Fruit fly (Drosophila melanogaster) whole organism, embryonic: ENCODE results near the gene FoxL1.

ENCODE experiments used
- Blimp-1 ChIP-seq: fragments of 200-800 bp; sonication (Bioruptor generic); optimal IDR thresholded peaks from 3 replicates; lab custom pipeline; 2018; ENCODE audit warnings: missing biosample characterization, missing genetic modification characterization, mild to moderate bottlenecking, moderate library complexity, missing genetic modification reagents
- CG10979 ChIP-seq: fragments of 200-800 bp; sonication (Bioruptor generic); optimal IDR thresholded peaks from 2 replicates; lab custom pipeline; 2018; ENCODE audit warnings: missing biosample characterization, mild to moderate bottlenecking, missing genetic modification characterization, moderate library complexity
- CG11093 ChIP-seq: fragments of 200-800 bp; sonication (Bioruptor generic); IDR thresholded peaks from 3 replicates; pipeline ENCODE4 v1.3.6; 2022; ENCODE audit warnings: missing biosample characterization, missing genetic modification characterization
- CG11504 ChIP-seq: fragments of 200-800 bp; sonication (Bioruptor generic); optimal IDR thresholded peaks from 3 replicates; lab custom pipeline; 2019; ENCODE audit warnings: missing biosample characterization, mild to moderate bottlenecking, missing genetic modification characterization, moderate library complexity
- CG11696 ChIP-seq: fragments of 200-800 bp; sonication (Bioruptor generic); IDR thresholded peaks from 2 replicates; pipeline ENCODE4 v1.3.6; 2022; ENCODE audit warnings: missing biosample characterization, missing genetic modification characterization
- CG12391 ChIP-seq: fragments of 200-800 bp; sonication (Bioruptor generic); optimal IDR thresholded peaks from 3 replicates; lab custom pipeline; 2018; ENCODE audit warnings: missing biosample characterization, mild to moderate bottlenecking, missing genetic modification characterization, moderate library complexity
- CG12769 ChIP-seq: fragments of 200-800 bp; sonication (Bioruptor generic); optimal IDR thresholded peaks from 2 replicates; lab custom pipeline; 2019; ENCODE audit warnings: missing biosample characterization, mild to moderate bottlenecking, missing genetic modification characterization, moderate library complexity
- CG13424 ChIP-seq: fragments of 200-800 bp; sonication (Bioruptor generic); optimal IDR thresholded peaks from 2 replicates; lab custom pipeline; 2019; ENCODE audit warnings: missing biosample characterization, mild to moderate bottlenecking, missing genetic modification characterization, moderate library complexity
- CG15269 ChIP-seq: fragments of 200-800 bp; sonication (Bioruptor generic); optimal IDR thresholded peaks from 2 replicates; lab custom pipeline; 2018; ENCODE audit warnings: missing biosample characterization, mild to moderate bottlenecking, missing genetic modification characterization, moderate library complexity
- CG17361 ChIP-seq: fragments of 200-800 bp; sonication (Bioruptor generic); IDR thresholded peaks from 3 replicates; pipeline ENCODE4 v1.3.6; 2022; ENCODE audit warnings: missing biosample characterization, missing genetic modification characterization
- CG18262 ChIP-seq: fragments of 200-800 bp; optimal IDR thresholded peaks from 3 replicates; lab custom pipeline; 2019; ENCODE audit warnings: missing biosample characterization, mild to moderate bottlenecking, missing genetic modification characterization, moderate library complexity
- CG2712 ChIP-seq: fragments of 200-800 bp; optimal IDR thresholded peaks from 3 replicates; lab custom pipeline; 2019; ENCODE audit warnings: missing biosample characterization, mild to moderate bottlenecking, missing genetic modification characterization, moderate library complexity
- CG2875 ChIP-seq: fragments of 200-800 bp; sonication (Bioruptor generic); optimal IDR thresholded peaks from 2 replicates; lab custom pipeline; 2017; ENCODE audit warnings: missing biosample characterization, mild to moderate bottlenecking, missing genetic modification characterization, missing genetic modification reagents
- CG30403 ChIP-seq: fragments of 200-800 bp; sonication (Bioruptor generic); optimal IDR thresholded peaks from 3 replicates; lab custom pipeline; 2016; ENCODE audit warnings: missing biosample characterization, missing genetic modification characterization
- CG7839 ChIP-seq: fragments of 200-800 bp; sonication (Bioruptor generic); optimal IDR thresholded peaks from 3 replicates; lab custom pipeline; 2018; ENCODE audit warnings: missing biosample characterization, mild to moderate bottlenecking, missing genetic modification characterization, moderate library complexity
- CG9215 ChIP-seq: fragments of 200-800 bp; sonication (Bioruptor generic); IDR thresholded peaks from 2 replicates; pipeline ENCODE4 v1.3.6; 2022; ENCODE audit warnings: missing biosample characterization, missing genetic modification characterization
- CoRest ChIP-seq: fragments of 200-800 bp; sonication (Bioruptor generic); optimal IDR thresholded peaks from 3 replicates; lab custom pipeline; 2018; ENCODE audit warnings: missing biosample characterization, mild to moderate bottlenecking, missing genetic modification characterization, moderate library complexity
- D19B ChIP-seq: fragments of 200-800 bp; sonication (Bioruptor generic); optimal IDR thresholded peaks from 2 replicates; lab custom pipeline; 2017; ENCODE audit warnings: missing biosample characterization, mild to moderate bottlenecking, missing genetic modification characterization
- Hr51 ChIP-seq, 2 experiments: fragments of 200-800 bp; sonication (Bioruptor generic); optimal IDR thresholded peaks; 2 replicates in 1 of 2; 3 replicates in 1 of 2; lab custom pipeline; 2016 to 2018; ENCODE audit warnings: missing biosample characterization in 2 of 2, missing genetic modification characterization in 2 of 2, mild to moderate bottlenecking in 1 of 2, moderate library complexity in 1 of 2
- Lpt ChIP-seq: fragments of >200 bp; optimal IDR thresholded peaks from 2 replicates; lab custom pipeline; 2018; ENCODE audit warnings: missing biosample characterization, missing genetic modification characterization
- Med ChIP-seq: fragments of 200-800 bp; sonication (Bioruptor generic); peaks from one replicate; lab custom pipeline; 2016; ENCODE audit warnings: missing biosample characterization, missing genetic modification characterization, mild to moderate bottlenecking, inconsistent platforms, moderate library complexity
- Nf-YA ChIP-seq: fragments of 200-800 bp; sonication (Bioruptor generic); IDR thresholded peaks from 2 replicates; pipeline ENCODE4 v1.3.6; 2022; ENCODE audit warnings: missing biosample characterization, missing genetic modification characterization
- Oli ChIP-seq: fragments of 200-800 bp; sonication (Bioruptor generic); optimal IDR thresholded peaks from 2 replicates; lab custom pipeline; 2018; ENCODE audit warnings: missing biosample characterization, mild to moderate bottlenecking, missing genetic modification characterization, moderate library complexity
- Rfx ChIP-seq: fragments of 200-800 bp; sonication (Bioruptor generic); IDR thresholded peaks from 2 replicates; pipeline ENCODE4 v1.3.6; 2022; ENCODE audit warnings: missing biosample characterization, missing genetic modification characterization
- Sox100B ChIP-seq: fragments of 200-800 bp; sonication (Bioruptor generic); optimal IDR thresholded peaks from 3 replicates; lab custom pipeline; 2018; ENCODE audit warnings: missing biosample characterization, mild to moderate bottlenecking, missing genetic modification characterization
- Sox102F ChIP-seq: fragments of 200-800 bp; sonication (Bioruptor generic); optimal IDR thresholded peaks from 2 replicates; lab custom pipeline; 2018; ENCODE audit warnings: missing biosample characterization, mild to moderate bottlenecking, missing genetic modification characterization, moderate library complexity
- Ssrp ChIP-seq: fragments of 200-800 bp; sonication (Bioruptor generic); optimal IDR thresholded peaks from 2 replicates; lab custom pipeline; 2018; ENCODE audit warnings: missing biosample characterization, mild to moderate bottlenecking, missing genetic modification characterization, moderate library complexity
- Xbp1 ChIP-seq: fragments of 200-800 bp; sonication (Bioruptor generic); optimal IDR thresholded peaks from 3 replicates; lab custom pipeline; 2016; ENCODE audit warnings: missing biosample characterization, mild to moderate bottlenecking, missing genetic modification characterization
- Xrp1 ChIP-seq: fragments of 200-800 bp; sonication (Bioruptor generic); IDR thresholded peaks from 2 replicates; pipeline ENCODE4 v1.3.6; 2022; ENCODE audit warnings: missing biosample characterization, missing genetic modification characterization
- ara ChIP-seq: fragments of 200-800 bp; sonication (Bioruptor generic); IDR thresholded peaks from 2 replicates; pipeline ENCODE4 v1.3.6; 2022; ENCODE audit warnings: missing biosample characterization, missing genetic modification characterization
- bab2 ChIP-seq: fragments of 200-800 bp; sonication (Bioruptor generic); optimal IDR thresholded peaks from 2 replicates; lab custom pipeline; 2016; ENCODE audit warnings: missing biosample characterization, missing genetic modification characterization
- bsh ChIP-seq, 2 experiments: fragments of 200-800 bp; sonication (Bioruptor generic); optimal IDR thresholded peaks; 2 replicates each; lab custom pipeline; 2017 to 2018; ENCODE audit warnings: mild to moderate bottlenecking in 2 of 2, missing biosample characterization in 2 of 2, missing genetic modification characterization in 2 of 2, moderate library complexity in 1 of 2
- dmrt99B ChIP-seq: fragments of 200-800 bp; sonication (Bioruptor generic); optimal IDR thresholded peaks from 2 replicates; lab custom pipeline; 2018; ENCODE audit warnings: missing biosample characterization, mild to moderate bottlenecking, missing genetic modification characterization, moderate library complexity
- en ChIP-seq: fragments of 200-800 bp; sonication (Bioruptor generic); optimal IDR thresholded peaks from 2 replicates; lab custom pipeline; 2016; ENCODE audit warnings: missing biosample characterization, missing genetic modification characterization
- fd96Cb ChIP-seq: fragments of 200-800 bp; sonication (Bioruptor generic); optimal IDR thresholded peaks from 2 replicates; lab custom pipeline; 2018; ENCODE audit warnings: missing biosample characterization, mild to moderate bottlenecking, missing genetic modification characterization, moderate library complexity
- gem ChIP-seq: fragments of 200-800 bp; sonication (Bioruptor generic); optimal IDR thresholded peaks from 2 replicates; lab custom pipeline; 2019; ENCODE audit warnings: missing biosample characterization, mild to moderate bottlenecking, missing genetic modification characterization, moderate library complexity
- grau ChIP-seq: fragments of 200-800 bp; optimal IDR thresholded peaks from 3 replicates; lab custom pipeline; 2019; ENCODE audit warnings: missing biosample characterization, mild to moderate bottlenecking, missing genetic modification characterization, moderate library complexity
- hkb ChIP-seq, 2 experiments: fragments of 200-800 bp in 1 of 2; fragments of >200 bp in 1 of 2; sonication (Bioruptor generic) in 1 of 2; IDR thresholded peaks in 1 of 2; optimal IDR thresholded peaks in 1 of 2; 2 replicates each; pipeline versions ENCODE4 v1.3.6 to Lab custom; 2017 to 2022; ENCODE audit warnings: missing biosample characterization in 1 of 2, missing genetic modification characterization in 1 of 2
- hth ChIP-seq: fragments of >200 bp; optimal IDR thresholded peaks from 2 replicates; lab custom pipeline; 2017; ENCODE audit warnings: inconsistent platforms
- ken ChIP-seq: fragments of 200-800 bp; sonication (Bioruptor generic); IDR thresholded peaks from 3 replicates; pipeline ENCODE4 v1.3.6; 2022; ENCODE audit warnings: missing biosample characterization, missing genetic modification characterization
- nmo ChIP-seq: fragments of 200-800 bp; sonication (Bioruptor generic); optimal IDR thresholded peaks from 2 replicates; lab custom pipeline; 2018; ENCODE audit warnings: missing biosample characterization, mild to moderate bottlenecking, missing genetic modification characterization, moderate library complexity
- pb ChIP-seq: fragments of 200-800 bp; sonication (Bioruptor generic); optimal IDR thresholded peaks from 3 replicates; lab custom pipeline; 2016; ENCODE audit warnings: missing biosample characterization, missing genetic modification characterization
- phol ChIP-seq: fragments of 200-800 bp; sonication (Bioruptor generic); optimal IDR thresholded peaks from 3 replicates; lab custom pipeline; 2018; ENCODE audit warnings: missing biosample characterization, mild to moderate bottlenecking, missing genetic modification characterization, moderate library complexity
- pzg ChIP-seq: fragments of 200-800 bp; sonication (Bioruptor generic); optimal IDR thresholded peaks from 3 replicates; lab custom pipeline; 2018; ENCODE audit warnings: missing biosample characterization, mild to moderate bottlenecking, missing genetic modification characterization, moderate library complexity
- row ChIP-seq: fragments of 200-800 bp; sonication (Bioruptor generic); IDR thresholded peaks from 3 replicates; pipeline ENCODE4 v1.3.6; 2022; ENCODE audit warnings: missing biosample characterization, missing genetic modification characterization
- tgo ChIP-seq: fragments of 200-800 bp; sonication (Bioruptor generic); IDR thresholded peaks from 3 replicates; pipeline ENCODE4 v1.3.6; 2022; ENCODE audit warnings: missing biosample characterization, missing genetic modification characterization
- unpg ChIP-seq: fragments of 200-800 bp; sonication (Bioruptor generic); optimal IDR thresholded peaks from 3 replicates; lab custom pipeline; 2018; ENCODE audit warnings: missing biosample characterization, mild to moderate bottlenecking, missing genetic modification characterization, moderate library complexity

The FoxL1 gene

dm6 chr3L:4047635-4048034 is 29.0 kb downstream of the FoxL1 start, which contains the start of gene Dpy-30L2:
TSS of gene Dpy-30L2 (minus strand) at chr3L:4047735.
- no peak for TF ChIP-seq en (GFP tag; lab: Kevin White, UChicago)
- TF ChIP-seq, all 482 proteins: peak for 0

dm6 chr3L:4049082-4049481 is 30.4 kb downstream of the FoxL1 start:
- TF ChIP-seq CG11093 (GFP tag; lab: Robert Waterston, UW), result no peak
- TF ChIP-seq CG15269 (tag; lab: Kevin White, UChicago), result peak; percentile 46
- peak; percentile 65 for TF ChIP-seq row (GFP tag; lab: Robert Waterston, UW)
- TF ChIP-seq fd96Cb (tag; lab: Kevin White, UChicago), result no peak
- peak; percentile 13 for TF ChIP-seq D19B
- peak; percentile 6 for TF ChIP-seq Xbp1 (GFP tag; lab: Kevin White, UChicago)
- peak; percentile 18 for TF ChIP-seq CoRest
- peak; percentile 38 for TF ChIP-seq Med (GFP tag; lab: Kevin White, UChicago)
- TF ChIP-seq pzg (GFP tag; lab: Kevin White, UChicago), result no peak
- TF ChIP-seq ken, result no peak
- peak; percentile 37 for TF ChIP-seq CG2712 (tag; lab: Kevin White, UChicago)
- TF ChIP-seq hth, result no peak
- peak; percentile 2 for TF ChIP-seq phol
- TF ChIP-seq Blimp-1, result peak; percentile 14
- peak; percentile 35 for TF ChIP-seq Oli (tag; lab: Kevin White, UChicago)
- no peak for TF ChIP-seq Lpt (GFP tag; lab: Kevin White, UChicago)
- TF ChIP-seq unpg (GFP tag; lab: Kevin White, UChicago), result peak; percentile 7
- TF ChIP-seq Ssrp (tag; lab: Kevin White, UChicago), result peak; percentile 22
- TF ChIP-seq CG2875 (GFP tag; lab: Kevin White, UChicago), result no peak
- peak; percentile 24 for TF ChIP-seq nmo (GFP tag; lab: Kevin White, UChicago)
- peak; percentile 11 for TF ChIP-seq CG13424 (tag; lab: Kevin White, UChicago)
- TF ChIP-seq Xrp1, result peak; percentile 34; the same call in 1 of the 2 replicates
- 0 out of 3 replicates have a peak, but pooled peaks have one; percentile 34 for TF ChIP-seq CG17361 (GFP tag; lab: Robert Waterston, UW)
- TF ChIP-seq CG30403 (GFP tag; lab: Kevin White, UChicago), result peak; percentile 11
- 0 out of 2 replicates have a peak, but pooled peaks have one; percentile 13 for TF ChIP-seq Rfx
- TF ChIP-seq hkb (optimal IDR thresholded peaks at IDR 0.05; lab: Kevin White, UChicago), result no peak
- peak; percentile 38; the same call in 1 of the 2 replicates for TF ChIP-seq hkb (GFP tag; IDR thresholded peaks at IDR 0.05; lab: Robert Waterston, UW)
- no peak for TF ChIP-seq pb (GFP tag; lab: Kevin White, UChicago)
- peak; percentile 12 for TF ChIP-seq CG7839 (tag; lab: Kevin White, UChicago)
- TF ChIP-seq CG11696 (GFP tag; lab: Robert Waterston, UW), result no peak
- peak; percentile 13 for TF ChIP-seq CG12391 (tag; lab: Kevin White, UChicago)
- TF ChIP-seq Sox102F (GFP tag; lab: Kevin White, UChicago), result peak; percentile 48
- no peak for TF ChIP-seq CG9215 (GFP tag; lab: Robert Waterston, UW)
- peak; percentile 15 for TF ChIP-seq CG10979 (tag; lab: Kevin White, UChicago)
- TF ChIP-seq bsh (GFP tag; optimal IDR thresholded peaks at IDR 0.05; lab: Kevin White, UChicago), result peak in 1 of 2 experiments; percentile 18
- no peak for TF ChIP-seq bab2 (GFP tag; lab: Kevin White, UChicago)
- peak; percentile 44 for TF ChIP-seq gem (tag; lab: Kevin White, UChicago)
- no peak for TF ChIP-seq ara
- peak; percentile 54 for TF ChIP-seq CG11504 (tag; lab: Kevin White, UChicago)
- no peak for TF ChIP-seq CG12769 (tag; lab: Kevin White, UChicago)
- TF ChIP-seq CG18262 (tag; lab: Kevin White, UChicago), result peak; percentile 30
- no peak for TF ChIP-seq tgo
- TF ChIP-seq grau, result peak; percentile 25
- TF ChIP-seq Sox100B (GFP tag; lab: Kevin White, UChicago), result no peak
- peak in 1 of 2 experiments; percentile 48 for TF ChIP-seq Hr51 (GFP tag; optimal IDR thresholded peaks at IDR 0.05; lab: Kevin White, UChicago)
- peak; percentile 51 for TF ChIP-seq dmrt99B (tag; lab: Kevin White, UChicago)
- no peak for TF ChIP-seq Nf-YA (GFP tag; lab: Robert Waterston, UW)
